Fruit fly (Drosophila melanogaster): ENCODE data around the gene cl.

The cl gene

DNA sequence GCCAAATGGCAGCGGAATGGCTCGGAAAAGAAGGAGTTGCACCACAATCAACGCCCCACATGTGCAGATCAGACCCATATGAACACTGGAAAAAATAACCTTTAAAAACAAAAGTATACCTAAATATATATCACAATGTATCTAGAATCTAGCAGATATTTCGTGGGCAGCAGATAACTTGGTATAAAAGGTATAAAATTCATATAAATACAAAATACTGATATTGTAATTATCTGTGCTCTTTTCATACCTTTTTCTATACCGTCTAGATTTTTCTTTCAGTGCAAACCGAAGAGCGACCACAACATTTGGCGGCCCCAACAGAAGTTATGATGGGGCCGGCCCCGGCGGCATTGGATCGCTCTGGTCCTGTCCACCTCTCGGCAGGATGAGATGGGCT lies 18.6 kb upstream of the cl start:
- TF ChIP-seq CG14655 (GFP tag; optimal IDR thresholded peaks at IDR 0.05) (peak; percentile 60), CG17806 (tag; optimal IDR thresholded peaks at IDR 0.05) (peak; percentile 69), CG9948 (tag; optimal IDR thresholded peaks at IDR 0.05) (peak; percentile 75), Pif1B (GFP tag; optimal IDR thresholded peaks at IDR 0.05) (peak; percentile 29), CG8159 (tag; optimal IDR thresholded peaks at IDR 0.05) (peak; percentile 76), Snoo (tag; optimal IDR thresholded peaks at IDR 0.05) (peak; percentile 71), Ets98B (GFP tag; IDR thresholded peaks at IDR 0.05) (no peak), CG13204 (GFP tag; optimal IDR thresholded peaks at IDR 0.05) (peak; percentile 44), CG15710 (tag; optimal IDR thresholded peaks at IDR 0.05) (peak; percentile 68), CG12605 (GFP tag; IDR thresholded peaks at IDR 0.05) (no peak), rn (GFP tag; IDR thresholded peaks at IDR 0.05) (no peak), fd96Ca (GFP tag; IDR thresholded peaks at IDR 0.05) (no peak), CG10348 (GFP tag; IDR thresholded peaks at IDR 0.05) (no peak), D1 (tag; optimal IDR thresholded peaks at IDR 0.05) (no peak), gl (tag; optimal IDR thresholded peaks at IDR 0.05) (no peak), CG34367 (tag; optimal IDR thresholded peaks at IDR 0.05) (peak; percentile 46), CG32121 (GFP tag; IDR thresholded peaks at IDR 0.05) (no peak), CG8301 (tag; optimal IDR thresholded peaks at IDR 0.05) (peak; percentile 56), Pif1A (GFP tag; optimal IDR thresholded peaks at IDR 0.05) (peak; percentile 57), EcR (GFP tag; optimal IDR thresholded peaks at IDR 0.05) (no peak), CG4496 (GFP tag; IDR thresholded peaks at IDR 0.05) (peak; percentile 25; the same call in 1 of the 3 replicates)

DNA sequence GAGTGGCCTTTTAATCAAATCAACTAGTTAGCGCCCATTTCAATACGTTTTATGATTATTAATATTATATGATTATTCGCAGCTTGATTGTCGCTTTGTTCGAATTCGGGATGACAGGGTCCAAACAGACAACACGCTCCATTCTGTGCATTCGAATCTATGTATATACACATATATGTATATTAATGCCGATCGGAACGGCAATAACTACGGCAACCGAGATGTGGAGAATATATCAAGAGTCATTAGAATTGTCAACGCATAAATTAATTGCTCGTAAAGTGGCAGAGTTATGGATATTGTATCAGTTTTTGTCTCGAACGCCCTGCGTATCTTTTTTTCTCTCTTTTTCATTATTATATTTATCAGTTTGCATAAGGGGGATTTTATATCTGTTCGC lies 17.1 kb upstream of the cl start:
- TF ChIP-seq CG4496 (GFP tag; IDR thresholded peaks at IDR 0.05) = no peak
- TF ChIP-seq fd96Ca (GFP tag; IDR thresholded peaks at IDR 0.05) = no peak
- TF ChIP-seq CG8301 (tag; optimal IDR thresholded peaks at IDR 0.05) = no peak
- TF ChIP-seq CG17806 (tag; optimal IDR thresholded peaks at IDR 0.05) = no peak

DNA sequence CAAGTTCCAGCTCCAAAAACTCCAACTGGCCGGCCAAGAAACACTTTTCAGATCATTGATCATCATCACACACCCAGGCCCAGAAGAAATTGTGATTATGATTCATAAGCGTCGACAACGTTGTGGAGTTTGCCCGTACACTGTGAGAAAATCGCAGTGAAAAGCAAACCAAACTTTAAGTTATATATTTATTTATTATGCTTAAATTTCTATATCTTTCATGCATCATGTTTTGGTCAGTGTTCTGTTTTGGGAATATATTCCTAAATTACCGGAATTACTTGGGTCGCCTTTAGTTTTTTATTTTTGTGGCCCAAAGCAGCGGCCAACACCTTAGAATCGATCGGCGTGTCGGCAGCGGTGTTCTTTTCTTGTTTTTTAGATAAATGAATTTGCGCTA lies 14.8 kb upstream of the cl start:
- TF ChIP-seq CG10348 (GFP tag; IDR thresholded peaks at IDR 0.05) = no peak
- peak; percentile 36 for TF ChIP-seq CG15710 (tag; optimal IDR thresholded peaks at IDR 0.05)
- TF ChIP-seq CG32121 (GFP tag; IDR thresholded peaks at IDR 0.05) = no peak
- TF ChIP-seq Pif1A (GFP tag; optimal IDR thresholded peaks at IDR 0.05) = peak; percentile 12
- no peak for TF ChIP-seq CG12605 (GFP tag; IDR thresholded peaks at IDR 0.05)
- no peak for TF ChIP-seq Pif1B (GFP tag; optimal IDR thresholded peaks at IDR 0.05)

DNA sequence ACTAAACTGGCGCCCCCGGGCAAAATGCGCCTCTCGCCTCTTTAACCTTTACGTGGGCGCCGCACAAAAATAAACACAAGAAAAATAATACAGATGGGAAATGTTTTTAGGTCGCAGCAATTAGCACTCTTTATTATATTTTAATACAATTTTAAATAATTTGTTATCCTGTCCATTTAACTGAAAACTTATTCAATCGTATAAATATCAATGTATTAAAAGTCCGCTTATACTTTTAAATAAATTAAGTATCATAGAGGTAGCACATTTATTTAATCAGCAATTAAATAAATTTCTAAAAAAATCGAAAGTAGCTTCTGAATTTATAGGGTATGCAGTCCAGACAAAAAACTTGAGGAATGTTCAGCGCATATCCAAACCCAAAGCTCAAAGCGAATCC lies 12.9 kb upstream of the cl start:
- TF ChIP-seq CG17806 (tag; optimal IDR thresholded peaks at IDR 0.05) = peak; percentile 1
- TF ChIP-seq CG9948 (tag; optimal IDR thresholded peaks at IDR 0.05) = peak; percentile 10
- TF ChIP-seq CG34367 (tag; optimal IDR thresholded peaks at IDR 0.05) = no peak
- no peak for TF ChIP-seq CG32121 (GFP tag; IDR thresholded peaks at IDR 0.05)
- TF ChIP-seq Pif1B (GFP tag; optimal IDR thresholded peaks at IDR 0.05) = no peak
- TF ChIP-seq CG15710 (tag; optimal IDR thresholded peaks at IDR 0.05) = peak; percentile 27
- TF ChIP-seq Ets98B (GFP tag; IDR thresholded peaks at IDR 0.05) = no peak
- peak; percentile 56 for TF ChIP-seq CG8159 (tag; optimal IDR thresholded peaks at IDR 0.05)

DNA sequence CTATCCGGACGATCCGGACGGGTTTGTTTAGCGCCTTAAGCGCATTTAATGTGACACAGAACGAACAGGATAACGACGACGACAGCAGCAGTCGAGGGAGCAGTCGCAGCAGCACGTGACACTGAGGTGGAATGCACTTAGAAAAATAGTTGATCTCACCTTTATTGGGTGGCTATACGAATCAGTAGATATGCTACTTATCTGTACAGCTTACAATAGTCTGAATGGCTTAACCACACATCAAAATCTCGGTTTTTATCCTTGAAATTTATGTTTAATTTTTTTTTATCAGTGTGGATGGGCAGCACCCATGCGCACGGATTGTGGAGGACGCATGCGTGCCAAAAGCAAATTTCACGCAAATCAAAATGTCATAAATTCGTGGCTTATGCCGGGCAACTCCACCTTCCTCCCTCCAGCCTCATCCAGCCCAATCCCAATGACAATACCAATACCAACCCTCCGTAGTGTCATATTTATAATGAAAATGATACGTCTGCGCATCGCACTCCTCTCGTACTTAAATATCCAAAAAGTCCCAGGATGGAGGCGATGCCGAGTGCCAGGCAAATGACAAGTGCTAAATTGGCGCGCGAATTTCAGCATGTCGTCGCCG lies 12.0 kb upstream of the cl start:
- TF ChIP-seq CG34367 (tag; optimal IDR thresholded peaks at IDR 0.05) = peak; percentile 5
- TF ChIP-seq Pif1B (GFP tag; optimal IDR thresholded peaks at IDR 0.05) = no peak
- no peak for TF ChIP-seq CG10348 (GFP tag; IDR thresholded peaks at IDR 0.05)
- TF ChIP-seq fd96Ca (GFP tag; IDR thresholded peaks at IDR 0.05) = peak; percentile 29; the same call in 1 of the 3 replicates
- peak; percentile 2 for TF ChIP-seq CG17806 (tag; optimal IDR thresholded peaks at IDR 0.05)
- TF ChIP-seq Snoo (tag; optimal IDR thresholded peaks at IDR 0.05) = peak; percentile 3
- no peak for TF ChIP-seq CG13204 (GFP tag; optimal IDR thresholded peaks at IDR 0.05)
- no peak for TF ChIP-seq CG4496 (GFP tag; IDR thresholded peaks at IDR 0.05)
- TF ChIP-seq CG8301 (tag; optimal IDR thresholded peaks at IDR 0.05) = no peak
- TF ChIP-seq rn (GFP tag; IDR thresholded peaks at IDR 0.05) = no peak
- TF ChIP-seq Ets98B (GFP tag; IDR thresholded peaks at IDR 0.05) = no peak
- TF ChIP-seq CG14655 (GFP tag; optimal IDR thresholded peaks at IDR 0.05) = no peak
- peak; percentile 8 for TF ChIP-seq CG9948 (tag; optimal IDR thresholded peaks at IDR 0.05)
- TF ChIP-seq EcR (GFP tag; optimal IDR thresholded peaks at IDR 0.05) = no peak
- TF ChIP-seq Pif1A (GFP tag; optimal IDR thresholded peaks at IDR 0.05) = peak; percentile 54
- TF ChIP-seq CG15710 (tag; optimal IDR thresholded peaks at IDR 0.05) = no peak
- TF ChIP-seq CG8159 (tag; optimal IDR thresholded peaks at IDR 0.05) = peak; percentile 36
- TF ChIP-seq D1 (tag; optimal IDR thresholded peaks at IDR 0.05) = no peak
- no peak for TF ChIP-seq CG32121 (GFP tag; IDR thresholded peaks at IDR 0.05)
- TF ChIP-seq gl (tag; optimal IDR thresholded peaks at IDR 0.05) = no peak
- no peak for TF ChIP-seq CG12605 (GFP tag; IDR thresholded peaks at IDR 0.05)

DNA sequence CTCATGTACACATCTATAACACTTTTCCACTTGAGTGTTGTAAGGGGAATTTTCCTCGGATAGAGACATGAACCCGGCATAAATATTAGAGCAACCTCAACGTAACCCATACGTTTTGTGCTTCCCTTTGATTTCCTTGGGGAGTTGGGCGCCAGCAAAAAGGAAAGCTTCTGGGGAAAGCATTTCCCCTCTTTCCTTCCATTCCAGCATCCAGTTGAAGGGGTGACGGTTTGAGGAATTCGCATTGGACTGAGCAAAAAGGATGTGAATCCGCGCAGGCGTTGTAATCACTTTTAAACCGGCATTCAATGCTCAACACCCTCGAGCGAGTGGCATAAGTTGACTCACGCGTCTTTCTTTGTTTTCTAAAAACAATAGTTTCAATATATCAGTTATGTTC lies 5.0 kb upstream of the cl start:
- TF ChIP-seq CG9948 (tag; optimal IDR thresholded peaks at IDR 0.05) = no peak
- TF ChIP-seq D1 (tag; optimal IDR thresholded peaks at IDR 0.05) = no peak
- TF ChIP-seq CG10348 (GFP tag; IDR thresholded peaks at IDR 0.05) = no peak
- no peak for TF ChIP-seq CG13204 (GFP tag; optimal IDR thresholded peaks at IDR 0.05)
- no peak for TF ChIP-seq CG17806 (tag; optimal IDR thresholded peaks at IDR 0.05)
- TF ChIP-seq CG8159 (tag; optimal IDR thresholded peaks at IDR 0.05) = no peak
- TF ChIP-seq Pif1A (GFP tag; optimal IDR thresholded peaks at IDR 0.05) = no peak
- no peak for TF ChIP-seq Pif1B (GFP tag; optimal IDR thresholded peaks at IDR 0.05)
- no peak for TF ChIP-seq CG15710 (tag; optimal IDR thresholded peaks at IDR 0.05)
- no peak for TF ChIP-seq CG14655 (GFP tag; optimal IDR thresholded peaks at IDR 0.05)
- no peak for TF ChIP-seq fd96Ca (GFP tag; IDR thresholded peaks at IDR 0.05)
- no peak for TF ChIP-seq CG4496 (GFP tag; IDR thresholded peaks at IDR 0.05)
